Fruit fly (Drosophila melanogaster): ENCODE results near the gene Remo.

- no peak for TF ChIP-seq CG8478 (optimal IDR thresholded peaks at IDR 0.05)
- no peak for TF ChIP-seq usp (GFP tag; optimal IDR thresholded peaks at IDR 0.05)
- no peak for TF ChIP-seq psq (optimal IDR thresholded peaks at IDR 0.05)
- TF ChIP-seq pan (optimal IDR thresholded peaks at IDR 0.05) = no peak
- no peak for TF ChIP-seq EcR (GFP tag; optimal IDR thresholded peaks at IDR 0.05)
- TF ChIP-seq Dll (optimal IDR thresholded peaks at IDR 0.05) = no peak
Observed at dm6 chrX:13280235-13280634, 7.6 kb upstream of the Remo start.

Measured in whole organism.